Worm (Caenorhabditis elegans) whole organism, L1 larva: ENCODE results near the gene F58D12.3.
A peak's percentile ranks its signal among the peaks of the same experiment; 100 is the strongest.

ENCODE experiments used
- Y116A8C.19 ChIP-seq: sonication (generic microtip); optimal IDR thresholded peaks from 2 replicates; lab custom pipeline; 2016; ENCODE audit warnings: missing compliant biosample characterization, missing genetic modification characterization, borderline replicate concordance
- aha-1 ChIP-seq: fragments of 150-350 bp; optimal IDR thresholded peaks from 2 replicates; lab custom pipeline; 2014; ENCODE audit warnings: missing biosample characterization, missing genetic modification characterization
- aly-2 ChIP-seq: fragments of 150-350 bp; optimal IDR thresholded peaks from 2 replicates; lab custom pipeline; 2014; ENCODE audit warnings: missing biosample characterization, missing genetic modification characterization
- blmp-1 ChIP-seq: fragments of 150-350 bp; optimal IDR thresholded peaks from 2 replicates; lab custom pipeline; 2014; ENCODE audit warnings: missing biosample characterization, missing genetic modification characterization
- ceh-63 ChIP-seq: fragments of 200-800 bp; sonication (Bioruptor generic); optimal IDR thresholded peaks from 2 replicates; lab custom pipeline; 2018; ENCODE audit warnings: mild to moderate bottlenecking, missing genetic modification characterization, missing compliant biosample characterization
- ceh-88 ChIP-seq: fragments of 200-800 bp; sonication (Bioruptor generic); IDR thresholded peaks from 2 replicates; pipeline ENCODE4 v1.3.6; 2022; ENCODE audit warnings: missing genetic modification characterization, missing compliant biosample characterization
- dsc-1 ChIP-seq: sonication (generic microtip); optimal IDR thresholded peaks from 2 replicates; lab custom pipeline; 2016; ENCODE audit warnings: mild to moderate bottlenecking, missing genetic modification characterization, missing compliant biosample characterization
- efl-1 ChIP-seq, 4 experiments: fragments of 150-350 bp; optimal IDR thresholded peaks in 3 of 4; peaks in 1 of 4; 1 replicate in 1 of 4; 2 replicates in 3 of 4; lab custom pipeline; 2014; ENCODE audit warnings: missing biosample characterization in 2 of 4, missing genetic modification characterization in 2 of 4, missing genetic modification reagents in 2 of 4
- elt-3 ChIP-seq, 6 experiments: fragments of 150-350 bp in 1 of 6; sonication (generic microtip); optimal IDR thresholded peaks; 2 replicates each; lab custom pipeline; 2017 to 2018; ENCODE audit warnings: missing biosample characterization in 6 of 6, missing genetic modification characterization in 6 of 6, inconsistent platforms in 1 of 6
- fkh-10 ChIP-seq: sonication (generic microtip); optimal IDR thresholded peaks from 2 replicates; lab custom pipeline; 2017; ENCODE audit warnings: missing biosample characterization, missing genetic modification reagents, missing genetic modification characterization
- fos-1 ChIP-seq: fragments of 150-350 bp; optimal IDR thresholded peaks from 2 replicates; lab custom pipeline; 2014; ENCODE audit warnings: missing biosample characterization, missing genetic modification characterization
- grh-1 ChIP-seq: fragments of 200-800 bp; sonication (Bioruptor generic); IDR thresholded peaks from 2 replicates; pipeline ENCODE4 v1.3.6; 2022; ENCODE audit warnings: missing genetic modification reagents, missing genetic modification characterization, missing compliant biosample characterization
- lin-14 ChIP-seq: fragments of 200-800 bp; sonication (Bioruptor generic); optimal IDR thresholded peaks from 2 replicates; lab custom pipeline; 2018; ENCODE audit warnings: mild to moderate bottlenecking, missing genetic modification characterization, moderate library complexity, missing compliant biosample characterization
- lin-35 ChIP-seq, 2 experiments: fragments of 150-350 bp; optimal IDR thresholded peaks; 2 replicates each; lab custom pipeline; 2014; ENCODE audit warnings: missing biosample characterization in 2 of 2, missing genetic modification characterization in 2 of 2, missing genetic modification reagents in 2 of 2
- lin-39 ChIP-seq: fragments of 150-350 bp; optimal IDR thresholded peaks from 2 replicates; lab custom pipeline; 2014; ENCODE audit warnings: missing biosample characterization, missing genetic modification reagents, missing genetic modification characterization
- lsy-2 ChIP-seq, 2 experiments: fragments of 150-350 bp; optimal IDR thresholded peaks; 2 replicates each; lab custom pipeline; 2014; ENCODE audit warnings: missing biosample characterization in 2 of 2, missing genetic modification characterization in 2 of 2
- mdl-1 ChIP-seq, 2 experiments: fragments of 150-350 bp; optimal IDR thresholded peaks; 2 replicates each; lab custom pipeline; 2014 to 2017; ENCODE audit warnings: missing biosample characterization in 2 of 2, missing genetic modification characterization in 2 of 2, inconsistent platforms in 1 of 2
- mef-2 ChIP-seq: fragments of 150-350 bp; optimal IDR thresholded peaks from 2 replicates; lab custom pipeline; 2014; ENCODE audit warnings: missing biosample characterization, missing genetic modification characterization
- mep-1 ChIP-seq: fragments of 150-350 bp; optimal IDR thresholded peaks from 2 replicates; lab custom pipeline; 2014; ENCODE audit warnings: missing biosample characterization, missing genetic modification characterization
- nhr-11 ChIP-seq: fragments of 150-350 bp; optimal IDR thresholded peaks from 2 replicates; lab custom pipeline; 2014; ENCODE audit warnings: missing biosample characterization, missing genetic modification characterization
- nhr-19 ChIP-seq: fragments of 200-800 bp; sonication (Bioruptor generic); conservative IDR thresholded peaks from 2 replicates; pipeline ENCODE4 v1.3.6; 2022; ENCODE audit warnings: missing genetic modification characterization, missing compliant biosample characterization
- nhr-20 ChIP-seq: sonication (generic microtip); optimal IDR thresholded peaks from 2 replicates; lab custom pipeline; 2016; ENCODE audit warnings: mild to moderate bottlenecking, missing genetic modification characterization, missing compliant biosample characterization
- nhr-28 ChIP-seq: fragments of 150-350 bp; optimal IDR thresholded peaks from 2 replicates; lab custom pipeline; 2014; ENCODE audit warnings: missing biosample characterization, missing genetic modification characterization
- nhr-47 ChIP-seq: sonication (generic microtip); optimal IDR thresholded peaks from 2 replicates; lab custom pipeline; 2016; ENCODE audit warnings: mild to moderate bottlenecking, missing genetic modification characterization, moderate library complexity, missing compliant biosample characterization
- nhr-71 ChIP-seq: sonication (generic microtip); optimal IDR thresholded peaks from 2 replicates; lab custom pipeline; 2016; ENCODE audit warnings: mild to moderate bottlenecking, missing genetic modification characterization, moderate library complexity, missing compliant biosample characterization
- nhr-85 ChIP-seq: sonication (generic microtip); peaks from one replicate; lab custom pipeline; 2016; ENCODE audit warnings: missing genetic modification characterization, inconsistent platforms, missing compliant biosample characterization
- nhr-90 ChIP-seq: sonication (generic microtip); optimal IDR thresholded peaks from 2 replicates; lab custom pipeline; 2016; ENCODE audit warnings: mild to moderate bottlenecking, missing genetic modification characterization, missing compliant biosample characterization; ENCODE audit not compliant: poor library complexity
- rnt-1 ChIP-seq: sonication (generic microtip); optimal IDR thresholded peaks from 2 replicates; lab custom pipeline; 2016; ENCODE audit warnings: mild to moderate bottlenecking, missing genetic modification characterization, moderate library complexity, missing compliant biosample characterization
- skn-1 ChIP-seq: fragments of 150-350 bp; optimal IDR thresholded peaks from 2 replicates; lab custom pipeline; 2014; ENCODE audit warnings: missing biosample characterization, missing genetic modification characterization
- snu-23 ChIP-seq: sonication (generic microtip); optimal IDR thresholded peaks from 2 replicates; lab custom pipeline; 2016; ENCODE audit warnings: missing genetic modification characterization, missing compliant biosample characterization
- sptf-1 ChIP-seq: fragments of 150-350 bp; optimal IDR thresholded peaks from 2 replicates; lab custom pipeline; 2014; ENCODE audit warnings: missing biosample characterization, missing genetic modification characterization
- tbx-2 ChIP-seq: sonication (generic microtip); optimal IDR thresholded peaks from 2 replicates; lab custom pipeline; 2016; ENCODE audit warnings: missing genetic modification characterization, missing compliant biosample characterization
- unc-30 ChIP-seq: sonication (generic microtip); optimal IDR thresholded peaks from 2 replicates; lab custom pipeline; 2017; ENCODE audit warnings: missing biosample characterization, missing genetic modification characterization
- unc-62 ChIP-seq: fragments of 150-350 bp; optimal IDR thresholded peaks from 2 replicates; lab custom pipeline; 2014; ENCODE audit warnings: missing biosample characterization, missing genetic modification reagents, missing genetic modification characterization
- unc-86 ChIP-seq: sonication (generic microtip); optimal IDR thresholded peaks from 2 replicates; lab custom pipeline; 2016; ENCODE audit warnings: missing genetic modification characterization, missing compliant biosample characterization
- zip-4 ChIP-seq: fragments of 200-800 bp; sonication (Bioruptor generic); optimal IDR thresholded peaks from 2 replicates; lab custom pipeline; 2018; ENCODE audit warnings: mild to moderate bottlenecking, missing genetic modification characterization, moderate library complexity, missing compliant biosample characterization

Gene F58D12.3

DNA sequence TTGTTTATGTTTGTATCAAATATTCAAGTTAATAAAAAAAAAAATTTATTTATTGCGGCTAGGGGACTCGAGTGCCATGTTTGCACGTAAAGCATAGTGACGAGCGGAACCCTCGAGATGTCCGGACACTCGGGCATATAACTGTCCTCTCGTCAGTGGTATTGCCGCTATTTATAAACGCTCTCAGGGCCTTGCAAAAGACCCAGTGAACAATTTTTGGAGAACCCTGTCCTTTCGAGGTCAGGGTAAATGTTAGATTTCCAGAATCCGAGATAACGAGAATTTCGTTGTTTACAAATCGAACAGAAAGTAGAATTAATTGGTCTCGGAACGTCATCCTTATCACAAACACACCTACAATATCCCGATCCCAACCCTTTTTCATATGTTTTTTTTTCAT, 34.8 kb downstream of the F58D12.3 start, which contains the start of gene D1086.3 (continued):
- TF ChIP-seq unc-86 (tag; lab: Kevin White, UChicago) (no peak), aly-2 (tag; lab: Kevin White, UChicago) (peak; percentile 37), lin-39 (tag; lab: Kevin White, UChicago) (peak; percentile 75), ceh-63 (no peak), snu-23 (GFP tag; lab: Kevin White, UChicago) (peak; percentile 48)
- TF ChIP-seq, all 84 proteins: peak for 23

DNA sequence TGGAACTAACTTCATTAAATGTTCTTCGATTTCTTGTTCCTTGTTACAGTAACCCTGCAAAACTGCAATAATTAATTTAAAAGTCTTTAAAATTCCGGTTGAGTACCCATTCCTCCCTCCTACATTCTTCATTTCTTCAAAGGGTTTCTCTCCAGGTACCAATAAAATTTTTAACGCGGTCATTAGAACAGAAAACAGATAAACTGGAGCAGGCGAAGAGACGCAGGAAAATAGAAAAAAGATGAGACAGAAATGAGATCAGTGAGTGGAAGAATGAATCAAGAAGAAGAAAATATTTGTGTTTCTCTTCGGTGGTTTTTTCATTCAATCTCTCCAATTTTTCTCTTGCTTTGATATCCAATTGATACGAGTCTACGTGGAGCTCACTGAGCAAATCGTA, 36.2 kb downstream of the F58D12.3 start, which contains the start of gene D1086.8:
Gene D1086.8 (plus strand): TSS at position 301 of the 400 bp plus-strand sequence.
- TF ChIP-seq blmp-1 (tag; lab: Kevin White, UChicago), result peak; percentile 11
- peak; percentile 2 for TF ChIP-seq dsc-1 (tag; lab: Kevin White, UChicago)
- no peak for TF ChIP-seq Y116A8C.19 (tag; lab: Kevin White, UChicago)
- TF ChIP-seq lsy-2 (tag; optimal IDR thresholded peaks at IDR 0.05; lab: Kevin White, UChicago), result peak in 1 of 2 experiments; percentile 38
- TF ChIP-seq rnt-1, result peak; percentile 33
- no peak for TF ChIP-seq unc-62 (GFP tag; lab: Kevin White, UChicago)
- TF ChIP-seq lin-14 (GFP tag; lab: Kevin White, UChicago), result peak; percentile 57
- TF ChIP-seq, all 84 proteins: peak for 5

DNA sequence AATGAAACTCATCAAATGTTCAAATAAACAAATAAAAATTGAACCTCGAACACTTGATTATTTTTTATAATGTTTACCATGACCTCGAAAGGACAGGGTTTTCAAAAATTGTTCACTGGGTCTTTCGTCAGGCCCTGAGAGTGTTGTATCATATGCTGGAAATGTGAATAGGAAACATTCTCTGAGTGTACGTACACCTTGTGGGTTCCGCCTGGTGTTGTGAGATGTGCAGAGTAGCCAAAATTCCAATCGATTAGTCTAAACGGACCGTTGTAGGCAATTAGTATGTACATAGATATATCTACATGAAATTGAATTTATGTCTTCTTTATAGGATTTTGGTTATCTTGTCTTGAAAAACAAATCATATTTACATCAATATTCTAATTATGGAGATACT, 36.9 kb downstream of the F58D12.3 start:
- TF ChIP-seq sptf-1 (tag; lab: Kevin White, UChicago) (no peak), skn-1 (no peak), unc-62 (GFP tag; lab: Kevin White, UChicago) (no peak)
- TF ChIP-seq, all 84 proteins: peak for 0

DNA sequence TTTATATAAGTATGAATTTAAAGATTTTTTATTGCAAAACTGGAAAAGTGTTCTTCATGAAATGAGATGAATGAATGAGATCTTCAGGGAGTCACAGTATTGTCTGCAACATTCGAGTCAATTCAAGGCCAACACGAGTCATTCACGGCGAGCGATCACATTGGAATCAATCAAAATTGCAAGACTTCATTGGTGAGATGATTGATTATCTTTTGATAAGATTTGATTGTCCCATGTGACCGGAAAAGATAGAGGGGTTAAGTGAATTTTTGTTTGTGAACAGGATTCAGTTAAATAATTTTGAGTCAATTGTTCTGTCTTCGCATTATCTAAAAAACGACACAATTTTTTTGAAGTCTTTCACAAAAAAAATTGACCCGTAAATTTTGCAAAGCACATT, 37.3 kb downstream of the F58D12.3 start:
- TF ChIP-seq lin-35 (GFP tag; optimal IDR thresholded peaks at IDR 0.05; lab: Kevin White, UChicago) (no peak), nhr-47 (tag; lab: Kevin White, UChicago) (peak; percentile 20), efl-1 (optimal IDR thresholded peaks at IDR 0.05; lab: Kevin White, UChicago) (no peak), efl-1 (GFP tag; optimal IDR thresholded peaks at IDR 0.05 in 1 of 2; lab: Kevin White, UChicago) (peak in 1 of 2 experiments; percentile 9), elt-3 (tag; optimal IDR thresholded peaks at IDR 0.05; lab: Kevin White, UChicago) (peak in 5 of 6 experiments; percentile 55 to 99 (median 70)), nhr-19 (GFP tag; lab: Robert Waterston, UW) (peak; percentile 23; the same call in 1 of the 2 replicates), fos-1 (no peak), nhr-71 (tag; lab: Kevin White, UChicago) (peak; percentile 66), grh-1 (GFP tag; lab: Robert Waterston, UW) (peak; percentile 68), sptf-1 (tag; lab: Kevin White, UChicago) (no peak), aha-1 (no peak), lsy-2 (tag; optimal IDR thresholded peaks at IDR 0.05; lab: Kevin White, UChicago) (peak in 1 of 2 experiments; percentile 24), ceh-88 (GFP tag; lab: Robert Waterston, UW) (no peak), mef-2 (tag; lab: Kevin White, UChicago) (no peak), nhr-90 (tag; lab: Kevin White, UChicago) (peak; percentile 46), mdl-1 (tag; optimal IDR thresholded peaks at IDR 0.05; lab: Kevin White, UChicago) (peak in 1 of 2 experiments; percentile 10), nhr-85 (tag; lab: Kevin White, UChicago) (peak; percentile 85), lin-14 (GFP tag; lab: Kevin White, UChicago) (peak; percentile 84), nhr-11 (no peak), zip-4 (GFP tag; lab: Kevin White, UChicago) (no peak), unc-30 (no peak), nhr-20 (tag; lab: Kevin White, UChicago) (peak; percentile 77), snu-23 (GFP tag; lab: Kevin White, UChicago) (peak; percentile 60), blmp-1 (tag; lab: Kevin White, UChicago) (peak; percentile 65), mep-1 (tag; lab: Kevin White, UChicago) (peak; percentile 20), tbx-2 (tag; lab: Kevin White, UChicago) (peak; percentile 56), Y116A8C.19 (tag; lab: Kevin White, UChicago) (no peak), fkh-10 (GFP tag; lab: Kevin White, UChicago) (no peak), nhr-28 (no peak)
